Worm (Caenorhabditis elegans) whole organism, mixed stage, embryonic: Measurements from ENCODE around the gene cest-10.
A peak's percentile ranks its signal among the peaks of the same experiment; 100 is the strongest.

ENCODE experiments used
- M03D4.4 ChIP-seq: sonication (generic microtip); optimal IDR thresholded peaks from 2 replicates; lab custom pipeline; 2017; ENCODE audit warnings: mild to moderate bottlenecking, missing genetic modification characterization, missing compliant biosample characterization
- blmp-1 ChIP-seq: fragments of 150-350 bp; optimal IDR thresholded peaks from 2 replicates; lab custom pipeline; 2014; ENCODE audit warnings: missing biosample characterization, missing genetic modification characterization
- ces-1 ChIP-seq: fragments of 150-350 bp; optimal IDR thresholded peaks from 2 replicates; lab custom pipeline; 2014; ENCODE audit warnings: missing biosample characterization, missing genetic modification reagents, missing genetic modification characterization
- drap-1 ChIP-seq: fragments of 200-800 bp; sonication (Bioruptor generic); optimal IDR thresholded peaks from 3 replicates; lab custom pipeline; 2018; ENCODE audit warnings: mild to moderate bottlenecking, missing genetic modification characterization, missing compliant biosample characterization
- elt-3 ChIP-seq: fragments of 150-350 bp; optimal IDR thresholded peaks from 2 replicates; lab custom pipeline; 2014; ENCODE audit warnings: missing biosample characterization, missing genetic modification characterization
- mep-1 ChIP-seq: fragments of 150-350 bp; optimal IDR thresholded peaks from 2 replicates; lab custom pipeline; 2017; ENCODE audit warnings: missing biosample characterization, missing genetic modification reagents, missing genetic modification characterization, inconsistent platforms
- nhr-12 ChIP-seq: fragments of 150-350 bp; optimal IDR thresholded peaks from 2 replicates; lab custom pipeline; 2014; ENCODE audit warnings: missing biosample characterization, missing genetic modification characterization
- snpc-4 ChIP-seq: fragments of 150-350 bp; optimal IDR thresholded peaks from 2 replicates; lab custom pipeline; 2014; ENCODE audit warnings: missing biosample characterization, missing genetic modification characterization
- sptf-1 ChIP-seq: sonication (generic microtip); optimal IDR thresholded peaks from 2 replicates; lab custom pipeline; 2017; ENCODE audit warnings: mild to moderate bottlenecking, missing genetic modification characterization, moderate library complexity, missing compliant biosample characterization
- unc-62 ChIP-seq: fragments of 150-350 bp; optimal IDR thresholded peaks from 2 replicates; lab custom pipeline; 2014; ENCODE audit warnings: missing biosample characterization, missing genetic modification reagents, missing genetic modification characterization
- zip-8 ChIP-seq: fragments of 150-350 bp; optimal IDR thresholded peaks from 2 replicates; lab custom pipeline; 2014; ENCODE audit warnings: missing biosample characterization, missing genetic modification characterization
- ztf-11 ChIP-seq: fragments of 150-350 bp; optimal IDR thresholded peaks from 2 replicates; lab custom pipeline; 2014; ENCODE audit warnings: missing biosample characterization, missing genetic modification characterization

- TF ChIP-seq ztf-11 = no peak
- TF ChIP-seq drap-1 (GFP tag; lab: Kevin White, UChicago) = no peak
- no peak for TF ChIP-seq sptf-1 (tag; lab: Kevin White, UChicago)
- no peak for TF ChIP-seq nhr-12 (tag; lab: Kevin White, UChicago)
- TF ChIP-seq elt-3 (tag; lab: Kevin White, UChicago) = no peak
- no peak for TF ChIP-seq zip-8 (tag; lab: Kevin White, UChicago)
- TF ChIP-seq unc-62 = no peak
- no peak for TF ChIP-seq blmp-1 (tag; lab: Kevin White, UChicago)
- TF ChIP-seq mep-1 (tag; lab: Kevin White, UChicago) = no peak
- no peak for TF ChIP-seq snpc-4 (tag; lab: Kevin White, UChicago)
- TF ChIP-seq M03D4.4 (tag; lab: Kevin White, UChicago) = no peak
- TF ChIP-seq ces-1 (GFP tag; lab: Kevin White, UChicago) = peak; percentile 21
These were observed 32.6 kb upstream of the cest-10 start for ce11 chrIV:7147722-7148121.
